Worm (Caenorhabditis elegans) whole organism, L4 larva: Measurements from ENCODE around the gene F56B6.6.

Experiments
- R02D3.7 ChIP-seq: fragments of 150-350 bp; sonication (generic microtip); optimal IDR thresholded peaks from 3 replicates; lab custom pipeline; 2014; ENCODE audit warnings: missing biosample characterization, missing genetic modification characterization
- Y105C5A.15 ChIP-seq: fragments of 200-800 bp; sonication (Bioruptor generic); IDR thresholded peaks from 2 replicates; pipeline ENCODE4 v1.3.6; 2022; ENCODE audit warnings: missing genetic modification characterization, missing compliant biosample characterization
- ces-1 ChIP-seq: fragments of 150-350 bp; sonication (generic microtip); optimal IDR thresholded peaks from 4 replicates; lab custom pipeline; 2014; ENCODE audit warnings: missing biosample characterization, missing genetic modification reagents, missing genetic modification characterization
- dmd-6 ChIP-seq: fragments of 200-800 bp; sonication (Bioruptor generic); IDR thresholded peaks from 2 replicates; pipeline ENCODE4 v1.3.6; 2022; ENCODE audit warnings: missing genetic modification reagents, missing genetic modification characterization, missing compliant biosample characterization
- nhr-76 ChIP-seq: fragments of 150-350 bp; optimal IDR thresholded peaks from 2 replicates; lab custom pipeline; 2014; ENCODE audit warnings: missing biosample characterization, missing genetic modification characterization
- pha-4 ChIP-seq, 2 experiments: fragments of 150-350 bp in 1 of 2; fragments of 200-800 bp in 1 of 2; sonication (Bioruptor generic) in 1 of 2; IDR thresholded peaks in 1 of 2; optimal IDR thresholded peaks in 1 of 2; 2 replicates each; pipeline versions ENCODE4 v1.3.6 to Lab custom; 2014 to 2022; ENCODE audit warnings: missing genetic modification characterization in 2 of 2, missing genetic modification reagents in 2 of 2, missing biosample characterization in 1 of 2, missing compliant biosample characterization in 1 of 2
- vab-7 ChIP-seq: fragments of 200-800 bp; sonication (Bioruptor generic); IDR thresholded peaks from 2 replicates; pipeline ENCODE4 v1.3.6; 2022; ENCODE audit warnings: missing genetic modification reagents, missing genetic modification characterization, missing compliant biosample characterization
- zfp-2 ChIP-seq: sonication (generic microtip); optimal IDR thresholded peaks from 2 replicates; lab custom pipeline; 2016; ENCODE audit warnings: mild to moderate bottlenecking, missing genetic modification characterization, missing compliant biosample characterization
- zip-2 ChIP-seq: fragments of 150-350 bp; optimal IDR thresholded peaks from 2 replicates; lab custom pipeline; 2014; ENCODE audit warnings: missing biosample characterization, missing genetic modification characterization

DNA sequence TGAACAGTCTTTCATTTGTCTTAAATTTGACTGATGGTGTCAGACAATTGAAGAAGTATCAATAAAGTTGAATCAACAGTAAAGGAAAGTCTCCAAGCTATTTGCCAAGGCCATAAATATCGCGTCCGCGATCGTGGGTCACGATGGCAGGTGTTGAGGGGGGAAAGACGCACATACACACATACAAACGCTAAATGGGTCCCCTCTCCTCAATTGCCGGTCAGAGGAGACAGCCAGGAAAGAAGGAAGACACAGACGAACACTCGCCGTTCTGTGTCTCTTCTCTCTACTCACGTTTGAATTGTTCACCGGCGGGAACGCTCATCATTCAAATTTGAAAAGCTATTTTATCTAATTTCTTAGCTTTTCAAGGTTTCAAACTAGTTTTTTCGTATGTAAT lies 8.0 kb upstream of the F56B6.6 start:
- TF ChIP-seq nhr-76 (tag; lab: Kevin White, UChicago) = no peak
- TF ChIP-seq ces-1 (GFP tag; lab: Kevin White, UChicago) = no peak
- no peak for TF ChIP-seq dmd-6
- TF ChIP-seq Y105C5A.15 = no peak
- no peak for TF ChIP-seq zip-2 (tag; lab: Kevin White, UChicago)
- TF ChIP-seq zfp-2 (tag; lab: Kevin White, UChicago) = no peak
- no peak for TF ChIP-seq pha-4 (GFP tag; IDR thresholded peaks at IDR 0.05; lab: Robert Waterston, UW)
- TF ChIP-seq pha-4 (tag; optimal IDR thresholded peaks at IDR 0.05; lab: Kevin White, UChicago) = no peak
- no peak for TF ChIP-seq vab-7 (GFP tag; lab: Robert Waterston, UW)
- no peak for TF ChIP-seq R02D3.7 (tag; lab: Kevin White, UChicago)
